Worm (Caenorhabditis elegans) whole organism, L4/young adult: ENCODE results near the gene scl-13.

Source experiments
- W03F9.2 ChIP-seq: fragments of 150-350 bp; optimal IDR thresholded peaks from 2 replicates; lab custom pipeline; 2014; ENCODE audit warnings: missing biosample characterization, missing genetic modification characterization
- dao-5 ChIP-seq: sonication (generic microtip); optimal IDR thresholded peaks from 2 replicates; lab custom pipeline; 2016; ENCODE audit warnings: missing genotype, missing genetic modification characterization, moderate library complexity, missing compliant biosample characterization
- him-1 ChIP-seq: sonication (generic microtip); optimal IDR thresholded peaks from 2 replicates; lab custom pipeline; 2016; ENCODE audit warnings: missing genotype, missing genetic modification reagents, missing genetic modification characterization, missing compliant biosample characterization

DNA sequence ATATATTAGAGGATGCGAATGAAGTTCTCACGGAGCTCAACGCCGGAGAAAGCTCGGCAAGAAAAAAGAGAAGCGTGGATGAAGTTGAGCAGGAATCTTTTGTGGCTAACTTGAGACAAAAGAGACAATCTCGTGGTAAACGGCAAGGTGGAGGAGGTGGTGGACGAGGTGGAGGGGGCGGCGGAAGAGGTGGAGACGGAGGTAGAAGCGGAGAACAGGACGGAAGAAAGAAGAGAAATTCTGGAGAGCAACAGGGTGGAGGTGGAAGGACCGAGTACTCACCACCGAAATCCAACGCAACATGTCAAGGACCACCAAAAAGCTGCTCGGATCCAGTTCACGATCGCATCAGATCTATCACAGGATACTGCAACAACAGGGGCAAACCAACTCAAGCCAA, 21.0 kb downstream of the scl-13 start:
- TF ChIP-seq him-1: no peak
- no peak for TF ChIP-seq dao-5 (tag; lab: Kevin White, UChicago)
- TF ChIP-seq W03F9.2 (tag; lab: Kevin White, UChicago): no peak
